Worm (Caenorhabditis elegans) whole organism, L1 larva: ENCODE data around the gene col-41.

Experiments
- C04F5.9 ChIP-seq: sonication (generic microtip); optimal IDR thresholded peaks from 2 replicates; lab custom pipeline; 2016; ENCODE audit warnings: missing genetic modification characterization, missing compliant biosample characterization
- C16A3.4 ChIP-seq: fragments of 150-350 bp; optimal IDR thresholded peaks from 2 replicates; lab custom pipeline; 2014; ENCODE audit warnings: missing biosample characterization, missing genetic modification characterization
- F16B12.6 ChIP-seq: fragments of 150-350 bp; optimal IDR thresholded peaks from 2 replicates; lab custom pipeline; 2014; ENCODE audit warnings: missing biosample characterization, missing genetic modification characterization
- aha-1 ChIP-seq: fragments of 150-350 bp; optimal IDR thresholded peaks from 2 replicates; lab custom pipeline; 2014; ENCODE audit warnings: missing biosample characterization, missing genetic modification characterization
- alr-1 ChIP-seq: fragments of 200-800 bp; sonication (Bioruptor generic); optimal IDR thresholded peaks from 2 replicates; lab custom pipeline; 2018; ENCODE audit warnings: borderline replicate concordance, mild to moderate bottlenecking, missing genetic modification characterization, missing compliant biosample characterization
- aly-2 ChIP-seq: fragments of 150-350 bp; optimal IDR thresholded peaks from 2 replicates; lab custom pipeline; 2014; ENCODE audit warnings: missing biosample characterization, missing genetic modification characterization
- ama-1 ChIP-seq: fragments of 150-350 bp; optimal IDR thresholded peaks from 2 replicates; lab custom pipeline; 2014
- ceh-63 ChIP-seq: fragments of 200-800 bp; sonication (Bioruptor generic); optimal IDR thresholded peaks from 2 replicates; lab custom pipeline; 2018; ENCODE audit warnings: mild to moderate bottlenecking, missing genetic modification characterization, missing compliant biosample characterization
- ceh-82 ChIP-seq, 3 experiments: fragments of 150-350 bp in 1 of 3; sonication (generic microtip) in 2 of 3; optimal IDR thresholded peaks; 2 replicates each; lab custom pipeline; 2014 to 2017; ENCODE audit warnings: missing biosample characterization in 3 of 3, missing genetic modification characterization in 3 of 3
- ceh-90 ChIP-seq: sonication (generic microtip); optimal IDR thresholded peaks from 2 replicates; lab custom pipeline; 2016; ENCODE audit warnings: missing genetic modification characterization, missing compliant biosample characterization
- ces-1 ChIP-seq: fragments of 150-350 bp; optimal IDR thresholded peaks from 2 replicates; lab custom pipeline; 2014; ENCODE audit warnings: missing biosample characterization, missing genetic modification reagents, missing genetic modification characterization
- dpl-1 ChIP-seq, 3 experiments: fragments of 150-350 bp in 2 of 3; sonication (generic microtip) in 1 of 3; optimal IDR thresholded peaks; 2 replicates each; lab custom pipeline; 2014 to 2017; ENCODE audit warnings: missing biosample characterization in 3 of 3, missing genetic modification characterization in 3 of 3, missing genetic modification reagents in 3 of 3
- dsc-1 ChIP-seq: sonication (generic microtip); optimal IDR thresholded peaks from 2 replicates; lab custom pipeline; 2016; ENCODE audit warnings: mild to moderate bottlenecking, missing genetic modification characterization, missing compliant biosample characterization
- efl-3 ChIP-seq: fragments of 200-800 bp; sonication (Bioruptor generic); optimal IDR thresholded peaks from 2 replicates; lab custom pipeline; 2018; ENCODE audit warnings: mild to moderate bottlenecking, missing genetic modification characterization, missing compliant biosample characterization
- egl-13 ChIP-seq: sonication (generic microtip); optimal IDR thresholded peaks from 2 replicates; lab custom pipeline; 2016; ENCODE audit warnings: missing genotype, missing genetic modification reagents, missing genetic modification characterization, missing compliant biosample characterization
- egl-27 ChIP-seq, 2 experiments: fragments of 150-350 bp in 1 of 2; sonication (generic microtip); optimal IDR thresholded peaks; 3 replicates each; lab custom pipeline; 2017 to 2018; ENCODE audit warnings: missing biosample characterization in 2 of 2, missing genetic modification characterization in 2 of 2, missing genetic modification reagents in 2 of 2
- ets-5 ChIP-seq: fragments of 200-800 bp; sonication (Bioruptor generic); IDR thresholded peaks from 2 replicates; pipeline ENCODE4 v1.3.6; 2022; ENCODE audit warnings: missing genetic modification characterization, missing compliant biosample characterization
- fkh-10 ChIP-seq: sonication (generic microtip); optimal IDR thresholded peaks from 2 replicates; lab custom pipeline; 2017; ENCODE audit warnings: missing biosample characterization, missing genetic modification reagents, missing genetic modification characterization
- fkh-4 ChIP-seq: sonication (generic microtip); optimal IDR thresholded peaks from 2 replicates; lab custom pipeline; 2016; ENCODE audit warnings: missing compliant biosample characterization, missing genetic modification characterization, borderline replicate concordance
- fos-1 ChIP-seq: fragments of 150-350 bp; optimal IDR thresholded peaks from 2 replicates; lab custom pipeline; 2014; ENCODE audit warnings: missing biosample characterization, missing genetic modification characterization
- hlh-17 ChIP-seq: fragments of 200-800 bp; sonication (Bioruptor generic); optimal IDR thresholded peaks from 2 replicates; lab custom pipeline; 2018; ENCODE audit warnings: missing genetic modification characterization, mild to moderate bottlenecking, missing compliant biosample characterization, moderate library complexity, borderline replicate concordance
- hpl-2 ChIP-seq: fragments of 150-350 bp; optimal IDR thresholded peaks from 2 replicates; lab custom pipeline; 2014; ENCODE audit warnings: missing biosample characterization, missing genetic modification reagents, missing genetic modification characterization
- irx-1 ChIP-seq: sonication (generic microtip); optimal IDR thresholded peaks from 2 replicates; lab custom pipeline; 2016; ENCODE audit warnings: missing genetic modification characterization, missing compliant biosample characterization
- isw-1 ChIP-seq: fragments of 200-800 bp; sonication (Bioruptor generic); IDR thresholded peaks from 2 replicates; pipeline ENCODE4 v1.3.6; 2022; ENCODE audit warnings: missing genetic modification characterization, missing compliant biosample characterization
- lin-15B ChIP-seq: fragments of 150-350 bp; sonication (generic microtip); optimal IDR thresholded peaks from 3 replicates; lab custom pipeline; 2014; ENCODE audit warnings: missing biosample characterization, missing genetic modification characterization
- lin-35 ChIP-seq, 2 experiments: fragments of 150-350 bp; optimal IDR thresholded peaks; 2 replicates each; lab custom pipeline; 2014; ENCODE audit warnings: missing biosample characterization in 2 of 2, missing genetic modification characterization in 2 of 2, missing genetic modification reagents in 2 of 2
- lin-39 ChIP-seq: fragments of 150-350 bp; optimal IDR thresholded peaks from 2 replicates; lab custom pipeline; 2014; ENCODE audit warnings: missing biosample characterization, missing genetic modification reagents, missing genetic modification characterization
- lir-3 ChIP-seq: sonication (generic microtip); optimal IDR thresholded peaks from 2 replicates; lab custom pipeline; 2016; ENCODE audit warnings: mild to moderate bottlenecking, missing genetic modification characterization, moderate library complexity, missing compliant biosample characterization; ENCODE audit not compliant: poor library complexity
- mab-9 ChIP-seq: fragments of 200-800 bp; sonication (Bioruptor generic); IDR thresholded peaks from 2 replicates; pipeline ENCODE4 v1.3.6; 2022; ENCODE audit warnings: missing genetic modification reagents, missing genetic modification characterization, missing compliant biosample characterization
- mdl-1 ChIP-seq, 2 experiments: fragments of 150-350 bp; optimal IDR thresholded peaks; 2 replicates each; lab custom pipeline; 2014 to 2017; ENCODE audit warnings: missing biosample characterization in 2 of 2, missing genetic modification characterization in 2 of 2, inconsistent platforms in 1 of 2
- nhr-11 ChIP-seq: fragments of 150-350 bp; optimal IDR thresholded peaks from 2 replicates; lab custom pipeline; 2014; ENCODE audit warnings: missing biosample characterization, missing genetic modification characterization
- nhr-19 ChIP-seq: fragments of 200-800 bp; sonication (Bioruptor generic); conservative IDR thresholded peaks from 2 replicates; pipeline ENCODE4 v1.3.6; 2022; ENCODE audit warnings: missing genetic modification characterization, missing compliant biosample characterization
- nhr-20 ChIP-seq: sonication (generic microtip); optimal IDR thresholded peaks from 2 replicates; lab custom pipeline; 2016; ENCODE audit warnings: mild to moderate bottlenecking, missing genetic modification characterization, missing compliant biosample characterization
- nhr-28 ChIP-seq: fragments of 150-350 bp; optimal IDR thresholded peaks from 2 replicates; lab custom pipeline; 2014; ENCODE audit warnings: missing biosample characterization, missing genetic modification characterization
- nhr-47 ChIP-seq: sonication (generic microtip); optimal IDR thresholded peaks from 2 replicates; lab custom pipeline; 2016; ENCODE audit warnings: mild to moderate bottlenecking, missing genetic modification characterization, moderate library complexity, missing compliant biosample characterization
- nhr-77 ChIP-seq: fragments of 150-350 bp; optimal IDR thresholded peaks from 2 replicates; lab custom pipeline; 2014; ENCODE audit warnings: missing biosample characterization, missing genetic modification characterization
- nhr-84 ChIP-seq: sonication (generic microtip); optimal IDR thresholded peaks from 2 replicates; lab custom pipeline; 2017; ENCODE audit warnings: missing biosample characterization, missing genetic modification characterization
- pag-3 ChIP-seq: sonication (generic microtip); optimal IDR thresholded peaks from 2 replicates; lab custom pipeline; 2017; ENCODE audit warnings: missing genetic modification characterization, mild to moderate bottlenecking, missing compliant biosample characterization, antibody characterized with exemption, borderline replicate concordance; ENCODE audit not compliant: insufficient read depth
- pqm-1 ChIP-seq: sonication (generic microtip); optimal IDR thresholded peaks from 3 replicates; lab custom pipeline; 2017; ENCODE audit warnings: missing biosample characterization, missing genetic modification characterization
- skn-1 ChIP-seq: fragments of 150-350 bp; optimal IDR thresholded peaks from 2 replicates; lab custom pipeline; 2014; ENCODE audit warnings: missing biosample characterization, missing genetic modification characterization
- snpc-4 ChIP-seq: fragments of 150-350 bp; optimal IDR thresholded peaks from 2 replicates; lab custom pipeline; 2014; ENCODE audit warnings: missing biosample characterization, missing genetic modification characterization
- snu-23 ChIP-seq: sonication (generic microtip); optimal IDR thresholded peaks from 2 replicates; lab custom pipeline; 2016; ENCODE audit warnings: missing genetic modification characterization, missing compliant biosample characterization
- sptf-1 ChIP-seq: fragments of 150-350 bp; optimal IDR thresholded peaks from 2 replicates; lab custom pipeline; 2014; ENCODE audit warnings: missing biosample characterization, missing genetic modification characterization
- swsn-7 ChIP-seq: sonication (generic microtip); optimal IDR thresholded peaks from 2 replicates; lab custom pipeline; 2016; ENCODE audit warnings: missing genetic modification characterization, missing compliant biosample characterization
- unc-130 ChIP-seq: fragments of 150-350 bp; optimal IDR thresholded peaks from 2 replicates; lab custom pipeline; 2017; ENCODE audit warnings: missing biosample characterization, missing genetic modification characterization, inconsistent platforms
- unc-30 ChIP-seq: sonication (generic microtip); optimal IDR thresholded peaks from 2 replicates; lab custom pipeline; 2017; ENCODE audit warnings: missing biosample characterization, missing genetic modification characterization
- unc-62 ChIP-seq: fragments of 150-350 bp; optimal IDR thresholded peaks from 2 replicates; lab custom pipeline; 2014; ENCODE audit warnings: missing biosample characterization, missing genetic modification reagents, missing genetic modification characterization
- unc-86 ChIP-seq: sonication (generic microtip); optimal IDR thresholded peaks from 2 replicates; lab custom pipeline; 2016; ENCODE audit warnings: missing genetic modification characterization, missing compliant biosample characterization
- unc-98 ChIP-seq: fragments of 200-800 bp; sonication (Bioruptor generic); IDR thresholded peaks from 2 replicates; pipeline ENCODE4 v1.3.6; 2022; ENCODE audit warnings: missing genetic modification characterization, missing compliant biosample characterization
- zip-4 ChIP-seq: fragments of 200-800 bp; sonication (Bioruptor generic); optimal IDR thresholded peaks from 2 replicates; lab custom pipeline; 2018; ENCODE audit warnings: mild to moderate bottlenecking, missing genetic modification characterization, moderate library complexity, missing compliant biosample characterization
- ztf-11 ChIP-seq, 2 experiments: sonication (generic microtip); optimal IDR thresholded peaks; 2 replicates each; lab custom pipeline; 2016 to 2017; ENCODE audit warnings: missing genetic modification characterization in 2 of 2, missing biosample characterization in 1 of 2, missing compliant biosample characterization in 1 of 2
- ztf-4 ChIP-seq: fragments of 150-350 bp; optimal IDR thresholded peaks from 2 replicates; lab custom pipeline; 2014; ENCODE audit warnings: missing biosample characterization, missing genetic modification characterization

Gene col-41

DNA sequence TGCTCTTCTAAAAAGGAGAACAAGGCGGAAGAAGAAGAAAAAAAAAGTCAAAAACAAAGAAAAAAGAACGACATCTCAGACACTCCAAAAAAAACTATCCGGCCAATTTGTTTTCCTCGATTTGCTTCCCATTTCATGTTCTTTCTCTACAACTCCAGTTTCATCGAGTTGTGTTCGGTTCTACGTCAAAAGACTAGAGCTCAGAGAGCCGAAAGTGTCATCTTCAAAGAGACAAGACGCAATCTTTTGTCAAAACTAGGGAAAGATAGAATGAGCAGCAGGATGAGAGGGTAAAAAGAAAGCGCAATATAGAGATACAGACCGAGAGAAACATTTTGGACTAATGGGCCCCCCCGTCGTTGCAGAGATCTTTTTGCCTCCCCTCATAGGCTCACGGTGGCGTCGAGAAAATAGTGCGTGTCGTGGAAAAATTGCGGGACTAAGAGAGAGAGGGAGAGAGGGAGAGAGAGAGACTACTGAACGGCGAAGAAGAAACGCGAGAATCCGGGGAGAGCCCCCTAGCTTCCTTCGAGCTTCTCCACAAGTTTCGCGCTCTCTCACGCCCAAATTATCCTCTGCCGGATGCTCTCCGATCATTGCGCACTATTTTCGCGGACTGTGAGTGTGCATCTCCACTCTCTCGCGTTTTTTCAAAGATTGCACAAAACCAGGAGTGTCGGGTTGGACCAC, 12.8 kb upstream of the col-41 start (continued):
- TF ChIP-seq hpl-2 (no peak), fkh-4 (tag; lab: Kevin White, UChicago) (no peak), unc-130 (peak; percentile 44), irx-1 (tag; lab: Kevin White, UChicago) (peak; percentile 48), snu-23 (GFP tag; lab: Kevin White, UChicago) (peak; percentile 71), zip-4 (GFP tag; lab: Kevin White, UChicago) (peak; percentile 4), nhr-20 (tag; lab: Kevin White, UChicago) (peak; percentile 59), aly-2 (no peak), egl-13 (tag; lab: Kevin White, UChicago) (peak; percentile 80), nhr-11 (tag; lab: Kevin White, UChicago) (peak; percentile 16), egl-27 (tag; optimal IDR thresholded peaks at IDR 0.05; lab: Kevin White, UChicago) (peak in 1 of 2 experiments; percentile 34), ceh-82 (tag; optimal IDR thresholded peaks at IDR 0.05; lab: Kevin White, UChicago) (peak; percentile 56 to 62 (median 58)), ces-1 (GFP tag; lab: Kevin White, UChicago) (peak; percentile 44), unc-62 (no peak), skn-1 (tag; lab: Kevin White, UChicago) (peak; percentile 27), swsn-7 (peak; percentile 72), unc-86 (peak; percentile 88), alr-1 (tag; lab: Kevin White, UChicago) (no peak), efl-3 (GFP tag; lab: Kevin White, UChicago) (no peak), ets-5 (GFP tag; lab: Robert Waterston, UW) (no peak), dpl-1 (GFP tag; optimal IDR thresholded peaks at IDR 0.05; lab: Kevin White, UChicago) (peak in 1 of 3 experiments; percentile 6), mab-9 (no peak), C16A3.4 (tag; lab: Kevin White, UChicago) (peak; percentile 11), pqm-1 (no peak), C04F5.9 (tag; lab: Kevin White, UChicago) (no peak), F16B12.6 (no peak), unc-98 (GFP tag; lab: Robert Waterston, UW) (no peak), ama-1 (lab: Kevin White, UChicago) (no peak), nhr-19 (GFP tag; lab: Robert Waterston, UW) (peak; percentile 67), lin-35 (GFP tag; optimal IDR thresholded peaks at IDR 0.05; lab: Kevin White, UChicago) (peak in 1 of 2 experiments; percentile 23), pag-3 (tag; lab: Kevin White, UChicago) (no peak), ztf-11 (tag; optimal IDR thresholded peaks at IDR 0.05; lab: Kevin White, UChicago) (no peak), lin-39 (tag; lab: Kevin White, UChicago) (no peak), unc-30 (tag; lab: Kevin White, UChicago) (no peak), lin-15B (tag; lab: Kevin White, UChicago) (no peak), ztf-4 (tag; lab: Kevin White, UChicago) (peak; percentile 59), dsc-1 (peak; percentile 84), mdl-1 (tag; optimal IDR thresholded peaks at IDR 0.05; lab: Kevin White, UChicago) (peak in 1 of 2 experiments; percentile 33), fkh-10 (GFP tag; lab: Kevin White, UChicago) (peak; percentile 79), lir-3 (tag; lab: Kevin White, UChicago) (peak; percentile 2), hlh-17 (GFP tag; lab: Kevin White, UChicago) (no peak), nhr-47 (peak; percentile 81), snpc-4 (tag; lab: Kevin White, UChicago) (no peak), fos-1 (tag; lab: Kevin White, UChicago) (peak; percentile 1), nhr-77 (peak; percentile 60), nhr-28 (no peak), isw-1 (GFP tag; lab: Robert Waterston, UW) (peak; percentile 44), ceh-90 (tag; lab: Kevin White, UChicago) (no peak), nhr-84 (tag; lab: Kevin White, UChicago) (no peak), aha-1 (no peak), sptf-1 (tag; lab: Kevin White, UChicago) (no peak), ceh-63 (GFP tag; lab: Kevin White, UChicago) (peak; percentile 50)
